Fruit fly (Drosophila melanogaster) Kc167 (cell line): Measurements from ENCODE around the gene CG14130.

Source experiments
- Myc ChIP-seq: fragments of >200 bp; optimal IDR thresholded peaks from 2 replicates; lab custom pipeline; 2017; ENCODE audit warnings: missing external identifiers
- Sin3A ChIP-seq: fragments of >200 bp; optimal IDR thresholded peaks from 2 replicates; lab custom pipeline; 2018; ENCODE audit warnings: missing external identifiers
- h ChIP-seq: fragments of >200 bp; optimal IDR thresholded peaks from 3 replicates; lab custom pipeline; 2018; ENCODE audit warnings: missing external identifiers
- insv ChIP-seq: fragments of >200 bp; optimal IDR thresholded peaks from 3 replicates; lab custom pipeline; 2018; ENCODE audit warnings: missing external identifiers
- psq ChIP-seq: fragments of >200 bp; optimal IDR thresholded peaks from 2 replicates; lab custom pipeline; 2017; ENCODE audit warnings: missing external identifiers
- ttk ChIP-seq: sonication (Bioruptor generic); optimal IDR thresholded peaks from 2 replicates; lab custom pipeline; 2017; ENCODE audit warnings: missing external identifiers

The CG14130 gene

DNA sequence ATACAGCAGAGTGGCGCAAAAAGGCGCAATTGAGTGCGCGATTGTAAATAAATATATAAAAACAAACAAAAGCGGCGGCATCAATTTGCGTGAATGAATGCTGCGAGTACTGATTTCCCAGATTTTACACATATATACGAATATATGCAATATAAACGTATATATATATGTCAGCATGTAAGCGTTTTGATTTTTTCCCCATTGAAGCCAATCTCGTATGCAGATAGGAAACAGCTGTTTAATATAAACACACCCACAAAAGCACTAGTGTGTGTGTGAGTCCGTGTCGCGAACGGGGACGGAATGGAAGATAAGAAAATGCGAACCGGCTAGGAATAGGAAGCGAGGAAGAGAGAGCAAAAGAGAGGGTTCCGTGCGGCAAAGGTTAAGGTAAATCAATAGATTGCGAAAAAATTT lies 26.3 kb upstream of the CG14130 start:
- TF ChIP-seq Sin3A (lab: Kevin White, UChicago) (no peak), psq (lab: Kevin White, UChicago) (peak; percentile 5)

- no peak for TF ChIP-seq h (lab: Kevin White, UChicago)
- no peak for TF ChIP-seq ttk (lab: Kevin White, UChicago)
- TF ChIP-seq Sin3A (lab: Kevin White, UChicago) = no peak
- no peak for TF ChIP-seq psq (lab: Kevin White, UChicago)
Observed at dm6 chr3L:11789773-11790172, 25.5 kb upstream of the CG14130 start, which contains the start of gene Pi3K68D. Gene Pi3K68D (minus strand): TSS chr3L:11790013.

- no peak for TF ChIP-seq insv (lab: Kevin White, UChicago)
- TF ChIP-seq ttk (lab: Kevin White, UChicago) = no peak
- TF ChIP-seq Sin3A (lab: Kevin White, UChicago) = no peak
- no peak for TF ChIP-seq Myc (lab: Kevin White, UChicago)
- no peak for TF ChIP-seq psq (lab: Kevin White, UChicago)
- TF ChIP-seq h (lab: Kevin White, UChicago) = no peak
Observed at dm6 chr3L:11793233-11793800, 21.9 kb upstream of the CG14130 start, which contains the start of the genes twy and CG10907. Gene twy (minus strand): TSS chr3L:11793283. Gene CG10907 (plus strand): TSS chr3L:11793514.

dm6 chr3L:11795440-11795983 lies 19.7 kb upstream of the CG14130 start, which contains the start of gene Klp68D:
Gene Klp68D (plus strand): TSS chr3L:11795614.
- TF ChIP-seq Myc (lab: Kevin White, UChicago) (no peak), insv (lab: Kevin White, UChicago) (no peak), ttk (lab: Kevin White, UChicago) (no peak), psq (lab: Kevin White, UChicago) (no peak), Sin3A (lab: Kevin White, UChicago) (no peak), h (lab: Kevin White, UChicago) (no peak)

- TF ChIP-seq h (lab: Kevin White, UChicago) = no peak
- TF ChIP-seq insv (lab: Kevin White, UChicago) = no peak
- TF ChIP-seq psq (lab: Kevin White, UChicago) = no peak
- TF ChIP-seq Sin3A (lab: Kevin White, UChicago) = no peak
- TF ChIP-seq Myc (lab: Kevin White, UChicago) = no peak
- no peak for TF ChIP-seq ttk (lab: Kevin White, UChicago)
Observed at dm6 chr3L:11800761-11801160, 14.5 kb upstream of the CG14130 start, which contains the start of gene Gcat. Gene Gcat (minus strand): TSS chr3L:11800861.

DNA sequence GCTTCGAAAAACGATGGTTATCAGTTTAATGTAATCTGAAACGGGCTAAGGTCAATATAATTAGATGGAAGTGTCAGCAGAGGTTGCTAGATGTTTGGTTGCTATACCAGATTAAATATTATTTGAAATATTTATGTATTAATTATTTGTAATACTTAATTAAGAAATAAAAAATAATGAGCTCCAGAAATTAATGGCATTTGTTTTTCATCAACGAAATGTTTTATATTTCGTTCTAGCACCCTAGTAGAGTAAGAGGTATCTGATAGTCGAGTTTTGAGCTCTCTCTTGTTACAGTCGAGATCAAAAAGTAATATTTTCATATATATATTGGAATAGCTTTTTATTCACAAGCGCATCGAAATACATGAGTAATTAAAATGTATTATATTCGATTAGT lies 13.6 kb upstream of the CG14130 start:
- TF ChIP-seq Myc (lab: Kevin White, UChicago) = no peak
- no peak for TF ChIP-seq psq (lab: Kevin White, UChicago)
- no peak for TF ChIP-seq insv (lab: Kevin White, UChicago)
- TF ChIP-seq h (lab: Kevin White, UChicago) = no peak
- TF ChIP-seq ttk (lab: Kevin White, UChicago) = no peak
- no peak for TF ChIP-seq Sin3A (lab: Kevin White, UChicago)

dm6 chr3L:11814655-11815054 lies 589 bp upstream of the CG14130 start, which contains the start of gene Cubn2:
Gene Cubn2 (minus strand): TSS chr3L:11814755.
- no peak for TF ChIP-seq psq (lab: Kevin White, UChicago)
- TF ChIP-seq insv (lab: Kevin White, UChicago) = no peak
- no peak for TF ChIP-seq Sin3A (lab: Kevin White, UChicago)
- TF ChIP-seq ttk (lab: Kevin White, UChicago) = no peak
- no peak for TF ChIP-seq h (lab: Kevin White, UChicago)
- no peak for TF ChIP-seq Myc (lab: Kevin White, UChicago)

dm6 chr3L:11816641-11817040 lies 1.4 kb downstream of the CG14130 start:
- TF ChIP-seq h (lab: Kevin White, UChicago) (no peak), ttk (lab: Kevin White, UChicago) (no peak), Sin3A (lab: Kevin White, UChicago) (no peak), psq (lab: Kevin White, UChicago) (no peak), insv (lab: Kevin White, UChicago) (no peak), Myc (lab: Kevin White, UChicago) (no peak)

- TF ChIP-seq insv (lab: Kevin White, UChicago) = no peak
- TF ChIP-seq Sin3A (lab: Kevin White, UChicago) = no peak
- TF ChIP-seq ttk (lab: Kevin White, UChicago) = no peak
- no peak for TF ChIP-seq psq (lab: Kevin White, UChicago)
- TF ChIP-seq Myc (lab: Kevin White, UChicago) = no peak
- no peak for TF ChIP-seq h (lab: Kevin White, UChicago)
Observed at dm6 chr3L:11819639-11820456, 4.6 kb downstream of the CG14130 start.

- TF ChIP-seq Sin3A (lab: Kevin White, UChicago) (no peak), ttk (lab: Kevin White, UChicago) (no peak), psq (lab: Kevin White, UChicago) (no peak), Myc (lab: Kevin White, UChicago) (no peak), insv (lab: Kevin White, UChicago) (no peak), h (lab: Kevin White, UChicago) (no peak)
Observed at dm6 chr3L:11821723-11822445, 6.6 kb downstream of the CG14130 start, which contains the start of the genes CG11597 and CG5946. Gene CG11597 (minus strand): TSS chr3L:11822275. Gene CG5946 (minus strand): TSS chr3L:11822275.
